Worm (Caenorhabditis elegans) whole organism, L1 larva: ENCODE data around the gene kle-2.

Experiments
- C04F5.9 ChIP-seq: sonication (generic microtip); optimal IDR thresholded peaks from 2 replicates; lab custom pipeline; 2016; ENCODE audit warnings: missing genetic modification characterization, missing compliant biosample characterization
- C34B4.2 ChIP-seq: sonication (generic microtip); optimal IDR thresholded peaks from 2 replicates; lab custom pipeline; 2017; ENCODE audit warnings: mild to moderate bottlenecking, missing genetic modification characterization, missing compliant biosample characterization
- alr-1 ChIP-seq: fragments of 200-800 bp; sonication (Bioruptor generic); optimal IDR thresholded peaks from 2 replicates; lab custom pipeline; 2018; ENCODE audit warnings: borderline replicate concordance, mild to moderate bottlenecking, missing genetic modification characterization, missing compliant biosample characterization
- blmp-1 ChIP-seq: fragments of 150-350 bp; optimal IDR thresholded peaks from 2 replicates; lab custom pipeline; 2014; ENCODE audit warnings: missing biosample characterization, missing genetic modification characterization
- ceh-8 ChIP-seq: fragments of 200-800 bp; sonication (Bioruptor generic); optimal IDR thresholded peaks from 2 replicates; lab custom pipeline; 2018; ENCODE audit warnings: mild to moderate bottlenecking, missing genetic modification characterization, moderate library complexity, missing compliant biosample characterization
- dpl-1 ChIP-seq, 3 experiments: fragments of 150-350 bp in 2 of 3; sonication (generic microtip) in 1 of 3; optimal IDR thresholded peaks; 2 replicates each; lab custom pipeline; 2014 to 2017; ENCODE audit warnings: missing biosample characterization in 3 of 3, missing genetic modification characterization in 3 of 3, missing genetic modification reagents in 3 of 3
- efl-1 ChIP-seq, 4 experiments: fragments of 150-350 bp; optimal IDR thresholded peaks in 3 of 4; peaks in 1 of 4; 1 replicate in 1 of 4; 2 replicates in 3 of 4; lab custom pipeline; 2014; ENCODE audit warnings: missing biosample characterization in 2 of 4, missing genetic modification characterization in 2 of 4, missing genetic modification reagents in 2 of 4
- elt-3 ChIP-seq, 6 experiments: fragments of 150-350 bp in 1 of 6; sonication (generic microtip); optimal IDR thresholded peaks; 2 replicates each; lab custom pipeline; 2017 to 2018; ENCODE audit warnings: missing biosample characterization in 6 of 6, missing genetic modification characterization in 6 of 6, inconsistent platforms in 1 of 6
- grh-1 ChIP-seq: fragments of 200-800 bp; sonication (Bioruptor generic); IDR thresholded peaks from 2 replicates; pipeline ENCODE4 v1.3.6; 2022; ENCODE audit warnings: missing genetic modification reagents, missing genetic modification characterization, missing compliant biosample characterization
- irx-1 ChIP-seq: sonication (generic microtip); optimal IDR thresholded peaks from 2 replicates; lab custom pipeline; 2016; ENCODE audit warnings: missing genetic modification characterization, missing compliant biosample characterization
- lin-13 ChIP-seq: fragments of 150-350 bp; optimal IDR thresholded peaks from 2 replicates; lab custom pipeline; 2014; ENCODE audit warnings: missing biosample characterization, missing genetic modification reagents, missing genetic modification characterization
- lin-14 ChIP-seq: fragments of 200-800 bp; sonication (Bioruptor generic); optimal IDR thresholded peaks from 2 replicates; lab custom pipeline; 2018; ENCODE audit warnings: mild to moderate bottlenecking, missing genetic modification characterization, moderate library complexity, missing compliant biosample characterization
- lin-15B ChIP-seq: fragments of 150-350 bp; sonication (generic microtip); optimal IDR thresholded peaks from 3 replicates; lab custom pipeline; 2014; ENCODE audit warnings: missing biosample characterization, missing genetic modification characterization
- lin-35 ChIP-seq, 2 experiments: fragments of 150-350 bp; optimal IDR thresholded peaks; 2 replicates each; lab custom pipeline; 2014; ENCODE audit warnings: missing biosample characterization in 2 of 2, missing genetic modification characterization in 2 of 2, missing genetic modification reagents in 2 of 2
- lsy-2 ChIP-seq, 2 experiments: fragments of 150-350 bp; optimal IDR thresholded peaks; 2 replicates each; lab custom pipeline; 2014; ENCODE audit warnings: missing biosample characterization in 2 of 2, missing genetic modification characterization in 2 of 2
- mdl-1 ChIP-seq, 2 experiments: fragments of 150-350 bp; optimal IDR thresholded peaks; 2 replicates each; lab custom pipeline; 2014 to 2017; ENCODE audit warnings: missing biosample characterization in 2 of 2, missing genetic modification characterization in 2 of 2, inconsistent platforms in 1 of 2
- mep-1 ChIP-seq: fragments of 150-350 bp; optimal IDR thresholded peaks from 2 replicates; lab custom pipeline; 2014; ENCODE audit warnings: missing biosample characterization, missing genetic modification characterization
- nhr-12 ChIP-seq: sonication (generic microtip); optimal IDR thresholded peaks from 2 replicates; lab custom pipeline; 2017; ENCODE audit warnings: missing biosample characterization, missing genetic modification characterization
- nhr-20 ChIP-seq: sonication (generic microtip); optimal IDR thresholded peaks from 2 replicates; lab custom pipeline; 2016; ENCODE audit warnings: mild to moderate bottlenecking, missing genetic modification characterization, missing compliant biosample characterization
- nhr-237 ChIP-seq: fragments of 150-350 bp; optimal IDR thresholded peaks from 2 replicates; lab custom pipeline; 2014; ENCODE audit warnings: missing biosample characterization, missing genetic modification characterization
- nhr-28 ChIP-seq: fragments of 150-350 bp; optimal IDR thresholded peaks from 2 replicates; lab custom pipeline; 2014; ENCODE audit warnings: missing biosample characterization, missing genetic modification characterization
- nhr-71 ChIP-seq: sonication (generic microtip); optimal IDR thresholded peaks from 2 replicates; lab custom pipeline; 2016; ENCODE audit warnings: mild to moderate bottlenecking, missing genetic modification characterization, moderate library complexity, missing compliant biosample characterization
- nhr-85 ChIP-seq: sonication (generic microtip); peaks from one replicate; lab custom pipeline; 2016; ENCODE audit warnings: missing genetic modification characterization, inconsistent platforms, missing compliant biosample characterization
- nhr-90 ChIP-seq: sonication (generic microtip); optimal IDR thresholded peaks from 2 replicates; lab custom pipeline; 2016; ENCODE audit warnings: mild to moderate bottlenecking, missing genetic modification characterization, missing compliant biosample characterization; ENCODE audit not compliant: poor library complexity
- pag-3 ChIP-seq: sonication (generic microtip); optimal IDR thresholded peaks from 2 replicates; lab custom pipeline; 2017; ENCODE audit warnings: missing genetic modification characterization, mild to moderate bottlenecking, missing compliant biosample characterization, antibody characterized with exemption, borderline replicate concordance; ENCODE audit not compliant: insufficient read depth
- rnt-1 ChIP-seq: sonication (generic microtip); optimal IDR thresholded peaks from 2 replicates; lab custom pipeline; 2016; ENCODE audit warnings: mild to moderate bottlenecking, missing genetic modification characterization, moderate library complexity, missing compliant biosample characterization
- skn-1 ChIP-seq: fragments of 150-350 bp; optimal IDR thresholded peaks from 2 replicates; lab custom pipeline; 2014; ENCODE audit warnings: missing biosample characterization, missing genetic modification characterization
- snu-23 ChIP-seq: sonication (generic microtip); optimal IDR thresholded peaks from 2 replicates; lab custom pipeline; 2016; ENCODE audit warnings: missing genetic modification characterization, missing compliant biosample characterization
- unc-30 ChIP-seq: sonication (generic microtip); optimal IDR thresholded peaks from 2 replicates; lab custom pipeline; 2017; ENCODE audit warnings: missing biosample characterization, missing genetic modification characterization
- unc-62 ChIP-seq: fragments of 150-350 bp; optimal IDR thresholded peaks from 2 replicates; lab custom pipeline; 2014; ENCODE audit warnings: missing biosample characterization, missing genetic modification reagents, missing genetic modification characterization
- unc-98 ChIP-seq: fragments of 200-800 bp; sonication (Bioruptor generic); IDR thresholded peaks from 2 replicates; pipeline ENCODE4 v1.3.6; 2022; ENCODE audit warnings: missing genetic modification characterization, missing compliant biosample characterization
- zag-1 ChIP-seq: fragments of 150-350 bp; optimal IDR thresholded peaks from 2 replicates; lab custom pipeline; 2014; ENCODE audit warnings: missing biosample characterization, missing genetic modification characterization

Gene kle-2

DNA sequence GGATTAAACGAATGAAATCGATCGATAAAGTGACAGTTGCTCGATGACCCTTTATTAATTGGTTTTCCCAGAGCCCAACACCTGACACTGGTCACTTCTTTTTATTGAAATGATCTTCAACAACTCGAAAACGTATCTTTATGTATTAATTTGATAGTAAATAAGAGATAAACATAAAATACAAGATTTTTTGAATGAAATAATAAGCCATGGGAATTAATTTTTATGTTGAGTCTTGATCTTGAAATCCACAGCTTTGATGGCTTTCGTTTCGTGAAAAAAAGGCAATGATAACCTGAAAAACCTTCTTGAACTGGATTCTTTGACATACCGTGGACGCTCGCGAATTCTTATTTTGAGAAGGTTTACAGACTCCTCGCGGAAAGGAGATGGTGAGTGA, 34.0 kb upstream of the kle-2 start, which contains the start of gene pcp-5:
TSS of gene pcp-5 (minus strand) at position 101 of the 400 bp plus-strand sequence.
- TF ChIP-seq skn-1 (tag; lab: Kevin White, UChicago) (no peak), rnt-1 (peak; percentile 48), nhr-71 (tag; lab: Kevin White, UChicago) (peak; percentile 36), lin-15B (no peak)
- TF ChIP-seq, all 84 proteins: peak for 2

DNA sequence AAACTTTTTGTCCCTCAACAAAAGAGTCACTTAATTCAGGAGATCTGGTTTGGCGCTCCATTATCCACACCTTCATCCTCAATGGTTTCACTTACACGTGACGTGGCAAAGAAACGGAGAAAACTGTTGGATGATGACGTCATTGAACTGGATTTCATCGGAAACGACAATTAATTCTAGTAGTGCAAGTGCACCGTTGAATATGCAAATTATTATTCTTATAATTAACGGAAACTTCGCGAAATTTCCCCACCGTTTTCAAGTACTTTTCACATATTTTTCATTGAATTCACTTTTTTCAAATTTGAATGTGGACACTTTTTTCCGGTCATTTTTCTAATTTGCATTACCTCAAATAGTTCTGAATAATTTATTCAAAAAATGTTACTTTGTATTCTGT, 32.3 kb upstream of the kle-2 start, which contains the start of gene ZK688.1:
TSS of gene ZK688.1 (plus strand) at position 301 of the 400 bp plus-strand sequence.
- TF ChIP-seq efl-1 (optimal IDR thresholded peaks at IDR 0.05; lab: Kevin White, UChicago) (no peak), efl-1 (GFP tag; optimal IDR thresholded peaks at IDR 0.05 in 1 of 2; lab: Kevin White, UChicago) (peak in 1 of 2 experiments; percentile 52), nhr-90 (tag; lab: Kevin White, UChicago) (no peak)

DNA sequence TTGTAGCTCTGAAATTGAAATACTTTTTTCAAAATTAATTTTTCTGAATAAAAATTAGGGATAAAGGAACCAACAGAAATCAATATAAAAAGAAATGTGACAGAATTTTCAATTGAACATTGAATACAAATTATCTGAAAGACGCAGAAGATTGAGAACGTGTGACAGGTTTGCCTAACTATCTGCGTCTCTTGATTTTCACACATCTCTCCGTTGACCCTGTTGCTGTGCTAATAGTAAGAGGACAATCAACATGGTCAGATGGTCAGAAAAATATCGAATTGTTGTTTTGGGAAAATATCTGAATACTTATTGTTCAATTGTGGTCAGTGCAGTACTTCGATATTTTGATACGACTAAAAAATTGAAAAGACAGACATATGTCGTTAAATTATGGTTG, 29.9 kb upstream of the kle-2 start, which contains the start of gene ZK688.7:
TSS of gene ZK688.7 (minus strand) at position 14 of the 400 bp plus-strand sequence.
- TF ChIP-seq lsy-2 (tag; optimal IDR thresholded peaks at IDR 0.05; lab: Kevin White, UChicago) (peak in 1 of 2 experiments; percentile 15), lin-15B (no peak), mep-1 (tag; lab: Kevin White, UChicago) (peak; percentile 51), mdl-1 (tag; optimal IDR thresholded peaks at IDR 0.05; lab: Kevin White, UChicago) (peak in 1 of 2 experiments; percentile 15), lin-14 (GFP tag; lab: Kevin White, UChicago) (peak; percentile 81), blmp-1 (peak; percentile 37), lin-35 (GFP tag; optimal IDR thresholded peaks at IDR 0.05; lab: Kevin White, UChicago) (peak in 1 of 2 experiments; percentile 68), nhr-85 (tag; lab: Kevin White, UChicago) (peak; percentile 66), elt-3 (tag; optimal IDR thresholded peaks at IDR 0.05; lab: Kevin White, UChicago) (peak in 1 of 6 experiments; percentile 63), irx-1 (tag; lab: Kevin White, UChicago) (no peak), nhr-90 (tag; lab: Kevin White, UChicago) (peak; percentile 11), ceh-8 (GFP tag; lab: Kevin White, UChicago) (no peak), snu-23 (GFP tag; lab: Kevin White, UChicago) (peak; percentile 70), efl-1 (optimal IDR thresholded peaks at IDR 0.05; lab: Kevin White, UChicago) (peak; percentile 1 to 30), efl-1 (GFP tag; optimal IDR thresholded peaks at IDR 0.05 in 1 of 2; lab: Kevin White, UChicago) (peak; percentile 19 to 71), C34B4.2 (tag; lab: Kevin White, UChicago) (no peak), dpl-1 (GFP tag; optimal IDR thresholded peaks at IDR 0.05; lab: Kevin White, UChicago) (peak; percentile 8 to 34 (median 33)), nhr-20 (tag; lab: Kevin White, UChicago) (peak; percentile 57)

DNA sequence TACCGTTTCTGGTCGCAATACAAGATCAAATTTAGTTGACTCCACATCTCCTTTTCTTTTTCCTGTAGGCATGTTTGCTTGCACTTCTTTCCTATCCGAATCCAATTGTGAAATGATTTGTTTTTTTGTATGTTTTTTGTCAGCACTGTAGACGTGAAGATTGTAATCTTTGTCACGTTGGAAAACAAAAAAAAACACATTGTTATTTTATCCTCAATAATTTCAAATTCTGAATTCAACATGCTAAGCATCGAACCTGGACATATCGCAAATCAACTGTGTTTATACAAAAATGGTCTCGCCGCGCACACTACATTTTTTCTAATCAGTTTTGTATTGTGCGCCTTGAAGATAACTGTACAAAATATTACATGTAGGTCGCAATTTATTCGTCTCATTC, 28.0 kb upstream of the kle-2 start, which contains the start of gene ZK688.12:
TSS of gene ZK688.12 (minus strand) at position 101 of the 400 bp plus-strand sequence.
- no peak for TF ChIP-seq alr-1 (tag; lab: Kevin White, UChicago)
- no peak for TF ChIP-seq grh-1 (GFP tag; lab: Robert Waterston, UW)
- TF ChIP-seq pag-3 (tag; lab: Kevin White, UChicago): no peak
- TF ChIP-seq unc-98 (GFP tag; lab: Robert Waterston, UW): no peak
- no peak for TF ChIP-seq lin-14 (GFP tag; lab: Kevin White, UChicago)
- TF ChIP-seq nhr-28: no peak

DNA sequence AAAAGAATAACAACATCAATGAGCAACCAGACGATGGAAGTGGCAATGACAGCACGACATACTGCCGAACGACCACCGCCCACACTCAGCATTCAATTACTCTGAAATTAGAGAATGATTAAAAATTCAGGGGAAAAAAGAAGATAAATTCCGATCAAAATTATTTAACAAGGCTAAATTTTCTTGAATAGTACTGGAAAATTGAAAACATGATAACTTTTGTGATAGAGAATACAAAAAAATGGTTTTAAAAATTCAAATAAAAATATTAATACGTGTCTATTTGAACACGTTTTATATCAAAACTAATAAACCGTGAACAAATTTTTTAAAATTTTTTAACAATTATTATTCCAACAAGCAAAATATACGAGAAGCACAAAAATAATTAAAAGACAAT, 23.9 kb upstream of the kle-2 start, which contains the start of gene gly-3:
TSS of gene gly-3 (minus strand) at position 101 of the 400 bp plus-strand sequence.
- TF ChIP-seq lin-13 (GFP tag; lab: Kevin White, UChicago) (no peak), C04F5.9 (tag; lab: Kevin White, UChicago) (no peak), nhr-237 (tag; lab: Kevin White, UChicago) (no peak), nhr-71 (tag; lab: Kevin White, UChicago) (no peak), unc-62 (no peak), nhr-28 (no peak), zag-1 (no peak), lin-15B (no peak), unc-30 (tag; lab: Kevin White, UChicago) (no peak), nhr-12 (tag; lab: Kevin White, UChicago) (no peak), alr-1 (tag; lab: Kevin White, UChicago) (no peak)
- TF ChIP-seq, all 84 proteins: peak for 0
